Worm (Caenorhabditis elegans): ENCODE results near the gene W03A5.2.
A peak's percentile ranks its signal among the peaks of the same experiment; 100 is the strongest.

W03A5.2 gene

ce11 chrIII:5405628-5406084, at the start of gene W03A5.2, which contains the start of gene Y32H12A.8 (continued):
- TF ChIP-seq zim-3 (tag; optimal IDR thresholded peaks at IDR 0.05): no peak
- no peak for TF ChIP-seq hlh-26 (GFP tag; conservative IDR thresholded peaks at IDR 0.05)
- no peak for TF ChIP-seq F22D6.2 (tag; optimal IDR thresholded peaks at IDR 0.05)
- TF ChIP-seq attf-5 (GFP tag; optimal IDR thresholded peaks at IDR 0.05): peak; percentile 64
- no peak for TF ChIP-seq B0019.2 (GFP tag; conservative IDR thresholded peaks at IDR 0.05)
- TF ChIP-seq unc-62 (GFP tag; optimal IDR thresholded peaks at IDR 0.05): no peak
- TF ChIP-seq nhr-179 (tag; optimal IDR thresholded peaks at IDR 0.05): no peak
- no peak for TF ChIP-seq hmg-20 (GFP tag; IDR thresholded peaks at IDR 0.05)
- no peak for TF ChIP-seq chd-7 (tag; optimal IDR thresholded peaks at IDR 0.05)

- TF ChIP-seq xnd-1 (tag; optimal IDR thresholded peaks at IDR 0.05): no peak
- TF ChIP-seq rec-8 (tag; optimal IDR thresholded peaks at IDR 0.05): no peak
- TF ChIP-seq F49E8.2 (tag; optimal IDR thresholded peaks at IDR 0.05; ENCODE audit: insufficient read depth): no peak
- no peak for TF ChIP-seq atf-7 (tag; optimal IDR thresholded peaks at IDR 0.05)
- TF ChIP-seq akir-1 (GFP tag; optimal IDR thresholded peaks at IDR 0.05): no peak
- no peak for TF ChIP-seq nhr-120 (GFP tag; IDR thresholded peaks at IDR 0.05)
- no peak for TF ChIP-seq madf-6 (GFP tag; IDR thresholded peaks at IDR 0.05)
- TF ChIP-seq F33H1.4 (GFP tag; IDR thresholded peaks at IDR 0.05): no peak
- TF ChIP-seq Y67H2A.10 (GFP tag; conservative IDR thresholded peaks at IDR 0.05): no peak
- TF ChIP-seq athp-1 (tag; optimal IDR thresholded peaks at IDR 0.05): no peak
- TF ChIP-seq F52B5.7 (tag; optimal IDR thresholded peaks at IDR 0.05): no peak
- no peak for TF ChIP-seq Y79H2A.3 (GFP tag; conservative IDR thresholded peaks at IDR 0.05)
- TF ChIP-seq egrh-3 (GFP tag; IDR thresholded peaks at IDR 0.05): no peak
Observed at ce11 chrIII:5361909-5362308, 43.9 kb upstream of the W03A5.2 start, which contains the start of gene Y32H12A.1. Gene Y32H12A.1, plus strand, starts transcription at chrIII:5362209.

- TF ChIP-seq akir-1 (GFP tag; optimal IDR thresholded peaks at IDR 0.05): no peak
- TF ChIP-seq ekl-4 (GFP tag; IDR thresholded peaks at IDR 0.05): no peak
- TF ChIP-seq lin-35 (GFP tag; optimal IDR thresholded peaks at IDR 0.05): no peak
- no peak for TF ChIP-seq F52B5.7 (tag; optimal IDR thresholded peaks at IDR 0.05)
- no peak for TF ChIP-seq B0035.1 (tag; optimal IDR thresholded peaks at IDR 0.05)
- no peak for TF ChIP-seq dox-1 (GFP tag; IDR thresholded peaks at IDR 0.05)
- no peak for TF ChIP-seq bed-1 (GFP tag; IDR thresholded peaks at IDR 0.05)
- TF ChIP-seq rpc-1 (optimal IDR thresholded peaks at IDR 0.05): no peak
- no peak for TF ChIP-seq rpc-1 (tag; optimal IDR thresholded peaks at IDR 0.05)
- no peak for TF ChIP-seq lin-54 (GFP tag; optimal IDR thresholded peaks at IDR 0.05)
- TF ChIP-seq rcor-1 (GFP tag; IDR thresholded peaks at IDR 0.05): no peak
- no peak for TF ChIP-seq lsy-27 (tag; optimal IDR thresholded peaks at IDR 0.05; ENCODE audit: borderline replicate concordance, insufficient read depth)
- TF ChIP-seq hrde-1 (tag; optimal IDR thresholded peaks at IDR 0.05; ENCODE audit: borderline replicate concordance): no peak
- TF ChIP-seq atf-7 (tag; optimal IDR thresholded peaks at IDR 0.05): no peak
- TF ChIP-seq madf-10 (tag; optimal IDR thresholded peaks at IDR 0.05): no peak
- TF ChIP-seq pha-4 (tag; optimal IDR thresholded peaks at IDR 0.05): peak; percentile 32
- no peak for TF ChIP-seq ztf-22 (GFP tag; optimal IDR thresholded peaks at IDR 0.05)
- no peak for TF ChIP-seq nhr-27 (tag; optimal IDR thresholded peaks at IDR 0.05)
- TF ChIP-seq nfya-2 (GFP tag; IDR thresholded peaks at IDR 0.05): no peak
- TF ChIP-seq zim-3 (tag; optimal IDR thresholded peaks at IDR 0.05): no peak
- TF ChIP-seq somi-1 (GFP tag; optimal IDR thresholded peaks at IDR 0.05): no peak
- no peak for TF ChIP-seq tbp1 (GFP tag; optimal IDR thresholded peaks at IDR 0.05)
- no peak for TF ChIP-seq hlh-12 (tag; optimal IDR thresholded peaks at IDR 0.05)
- TF ChIP-seq let-607 (tag; optimal IDR thresholded peaks at IDR 0.05): no peak
- TF ChIP-seq egl-18 (GFP tag; IDR thresholded peaks at IDR 0.05): no peak
- no peak for TF ChIP-seq athp-1 (tag; optimal IDR thresholded peaks at IDR 0.05)
- TF ChIP-seq efl-1 (GFP tag; optimal IDR thresholded peaks at IDR 0.05): no peak
Observed at ce11 chrIII:5367995-5368899, 37.6 kb upstream of the W03A5.2 start, which contains the start of gene dhs-9. Gene dhs-9, minus strand, starts transcription at chrIII:5368045.
